Fruit fly (Drosophila melanogaster): ENCODE data around the gene naz.

DNA sequence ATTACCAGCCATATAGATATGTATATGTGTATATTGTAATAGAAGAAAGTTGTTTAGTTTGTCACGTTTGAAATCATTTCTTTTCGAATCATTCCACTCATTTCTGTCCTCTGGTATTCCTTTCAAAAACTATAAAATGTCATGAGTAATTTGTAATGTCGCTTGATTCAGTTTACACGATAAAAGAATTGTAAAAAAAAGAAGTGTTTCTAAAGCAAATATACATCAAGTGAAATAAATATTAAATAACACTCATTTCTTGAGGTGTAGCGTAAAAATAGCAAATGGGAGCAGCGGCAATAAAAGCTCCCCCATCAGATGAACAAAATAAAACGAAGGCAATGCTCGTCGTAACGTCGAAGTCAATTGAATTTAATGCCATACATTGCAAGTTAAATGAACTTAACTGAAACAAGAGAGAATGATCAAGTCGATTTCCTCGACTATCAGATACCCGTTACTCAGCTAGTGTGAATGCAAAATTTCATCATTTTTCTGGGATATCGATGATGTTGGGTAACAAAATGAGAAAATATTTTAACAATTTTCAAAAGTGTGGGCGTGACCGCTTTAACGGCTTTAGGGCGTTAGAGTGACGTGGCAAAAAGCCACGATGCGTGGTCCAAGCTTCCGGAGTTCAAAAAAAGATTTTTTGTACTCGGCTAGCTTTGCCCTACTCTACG is 33.3 kb downstream of the naz start:
- TF ChIP-seq rn (GFP tag; IDR thresholded peaks at IDR 0.05), result no peak
- peak; percentile 41 for TF ChIP-seq CG9948 (tag; optimal IDR thresholded peaks at IDR 0.05)
- peak; percentile 52 for TF ChIP-seq CG15710 (tag; optimal IDR thresholded peaks at IDR 0.05)
- TF ChIP-seq CG34367 (tag; optimal IDR thresholded peaks at IDR 0.05), result no peak
- TF ChIP-seq Ets98B (GFP tag; IDR thresholded peaks at IDR 0.05), result no peak

All from whole organism, pupa.